Fruit fly (Drosophila melanogaster) whole organism, embryonic: Measurements from ENCODE around the gene CG13962.

ENCODE experiments used
- CG10979 ChIP-seq: fragments of 200-800 bp; sonication (Bioruptor generic); optimal IDR thresholded peaks from 2 replicates; lab custom pipeline; 2018; ENCODE audit warnings: missing biosample characterization, mild to moderate bottlenecking, missing genetic modification characterization, moderate library complexity
- CG15601 ChIP-seq: fragments of 200-800 bp; sonication (Bioruptor generic); optimal IDR thresholded peaks from 3 replicates; lab custom pipeline; 2019; ENCODE audit warnings: missing biosample characterization, mild to moderate bottlenecking, missing genetic modification characterization, moderate library complexity
- E2f2 ChIP-seq: fragments of 200-800 bp; sonication (Bioruptor generic); IDR thresholded peaks from 2 replicates; pipeline ENCODE4 v1.3.6; 2022; ENCODE audit warnings: missing biosample characterization, missing genetic modification characterization
- H15 ChIP-seq: fragments of 200-800 bp; sonication (Bioruptor generic); IDR thresholded peaks from 3 replicates; pipeline ENCODE4 v1.3.6; 2022; ENCODE audit warnings: missing biosample characterization, missing genetic modification characterization
- gfzf ChIP-seq: fragments of 200-800 bp; sonication (Bioruptor generic); optimal IDR thresholded peaks from 2 replicates; lab custom pipeline; 2016; ENCODE audit warnings: missing biosample characterization, mild to moderate bottlenecking, missing genetic modification characterization, moderate library complexity
- ind ChIP-seq: fragments of 200-800 bp; sonication (Bioruptor generic); optimal IDR thresholded peaks from 3 replicates; lab custom pipeline; 2016; ENCODE audit warnings: missing biosample characterization, missing genetic modification characterization
- jumu ChIP-seq: fragments of 200-800 bp; sonication (Bioruptor generic); optimal IDR thresholded peaks from 3 replicates; lab custom pipeline; 2016; ENCODE audit warnings: missing biosample characterization, missing genetic modification characterization
- pum ChIP-seq: fragments of 200-800 bp; sonication (Bioruptor generic); optimal IDR thresholded peaks from 2 replicates; lab custom pipeline; 2016; ENCODE audit warnings: missing biosample characterization, missing genetic modification characterization
- shn ChIP-seq: fragments of 200-800 bp; sonication (Bioruptor generic); optimal IDR thresholded peaks from 3 replicates; lab custom pipeline; 2016; ENCODE audit warnings: missing biosample characterization, missing genetic modification characterization

dm6 chr2L:19764581-19765136 is 49.7 kb downstream of the CG13962 start:
- TF ChIP-seq gfzf: no peak
- no peak for TF ChIP-seq H15 (GFP tag; lab: Robert Waterston, UW)
- TF ChIP-seq jumu (GFP tag; lab: Kevin White, UChicago): no peak
- no peak for TF ChIP-seq CG15601 (tag; lab: Kevin White, UChicago)
- no peak for TF ChIP-seq shn (GFP tag; lab: Kevin White, UChicago)
- no peak; the same call in 1 of the 2 replicates for TF ChIP-seq E2f2 (GFP tag; lab: Robert Waterston, UW)
- TF ChIP-seq pum (GFP tag; lab: Kevin White, UChicago): no peak
- no peak for TF ChIP-seq ind (GFP tag; lab: Kevin White, UChicago)
- TF ChIP-seq CG10979 (tag; lab: Kevin White, UChicago): no peak
